Worm (Caenorhabditis elegans): ENCODE results near the gene ZK380.2.

The ZK380.2 gene

ce11 chrX:1655207-1655606, 23.9 kb downstream of the ZK380.2 start, which contains the start of gene tbx-32:
Gene tbx-32, plus strand, starts transcription at chrX:1655507.
- TF ChIP-seq M03D4.4 (tag; optimal IDR thresholded peaks at IDR 0.05) (no peak), cnd-1 (tag; optimal IDR thresholded peaks at IDR 0.05) (no peak), lsy-2 (tag; optimal IDR thresholded peaks at IDR 0.05) (no peak), nhr-28 (tag; optimal IDR thresholded peaks at IDR 0.05) (no peak), snpc-4 (tag; optimal IDR thresholded peaks at IDR 0.05) (no peak), flh-1 (GFP tag; optimal IDR thresholded peaks at IDR 0.05) (no peak), mep-1 (tag; optimal IDR thresholded peaks at IDR 0.05) (no peak), pha-4 (tag; optimal IDR thresholded peaks at IDR 0.05) (no peak), elt-3 (tag; optimal IDR thresholded peaks at IDR 0.05) (no peak), hlh-1 (tag; optimal IDR thresholded peaks at IDR 0.05) (no peak), elt-1 (tag; optimal IDR thresholded peaks at IDR 0.05; ENCODE audit: borderline replicate concordance, insufficient read depth) (no peak), nhr-76 (tag; optimal IDR thresholded peaks at IDR 0.05) (no peak), lin-13 (tag; optimal IDR thresholded peaks at IDR 0.05) (no peak), ceh-43 (GFP tag; optimal IDR thresholded peaks at IDR 0.05) (no peak), nhr-12 (tag; optimal IDR thresholded peaks at IDR 0.05) (no peak)

ce11 chrX:1664925-1665324, 33.7 kb downstream of the ZK380.2 start, which contains the start of gene R09H3.2:
Gene R09H3.2, minus strand, starts transcription at chrX:1665025.
- TF ChIP-seq pha-4 (tag; optimal IDR thresholded peaks at IDR 0.05): no peak
- TF ChIP-seq ceh-83 (GFP tag; optimal IDR thresholded peaks at IDR 0.05): no peak
- no peak for TF ChIP-seq zip-8 (tag; optimal IDR thresholded peaks at IDR 0.05)
- no peak for TF ChIP-seq elt-3 (tag; optimal IDR thresholded peaks at IDR 0.05)
- no peak for TF ChIP-seq unc-120 (tag; optimal IDR thresholded peaks at IDR 0.05; ENCODE audit: poor library complexity, severe bottlenecking)
- TF ChIP-seq nhr-28 (tag; optimal IDR thresholded peaks at IDR 0.05): no peak
- no peak for TF ChIP-seq mep-1 (tag; optimal IDR thresholded peaks at IDR 0.05)
- no peak for TF ChIP-seq ceh-43 (GFP tag; optimal IDR thresholded peaks at IDR 0.05)
- TF ChIP-seq ham-2 (GFP tag; optimal IDR thresholded peaks at IDR 0.05): no peak
- no peak for TF ChIP-seq nhr-76 (tag; optimal IDR thresholded peaks at IDR 0.05)
- TF ChIP-seq ces-1 (GFP tag; optimal IDR thresholded peaks at IDR 0.05): no peak
- no peak for TF ChIP-seq unc-39 (tag; optimal IDR thresholded peaks at IDR 0.05)
- TF ChIP-seq blmp-1 (tag; optimal IDR thresholded peaks at IDR 0.05): no peak
- TF ChIP-seq snpc-4 (tag; optimal IDR thresholded peaks at IDR 0.05): no peak
- no peak for TF ChIP-seq unc-62 (GFP tag; optimal IDR thresholded peaks at IDR 0.05)
- no peak for TF ChIP-seq mab-5 (tag; optimal IDR thresholded peaks at IDR 0.05)
- no peak for TF ChIP-seq hlh-1 (tag; optimal IDR thresholded peaks at IDR 0.05)
- TF ChIP-seq lin-32 (GFP tag; optimal IDR thresholded peaks at IDR 0.05): no peak

ce11 chrX:1667056-1667455, 35.8 kb downstream of the ZK380.2 start:
- no peak for TF ChIP-seq flh-1 (GFP tag; optimal IDR thresholded peaks at IDR 0.05)
- no peak for TF ChIP-seq blmp-1 (tag; optimal IDR thresholded peaks at IDR 0.05)
- TF ChIP-seq lin-13 (tag; optimal IDR thresholded peaks at IDR 0.05): no peak
- TF ChIP-seq elt-1 (tag; optimal IDR thresholded peaks at IDR 0.05; ENCODE audit: borderline replicate concordance, insufficient read depth): no peak
- no peak for TF ChIP-seq lsy-2 (tag; optimal IDR thresholded peaks at IDR 0.05)
- no peak for TF ChIP-seq bed-3 (GFP tag; optimal IDR thresholded peaks at IDR 0.05)
- TF ChIP-seq cnd-1 (tag; optimal IDR thresholded peaks at IDR 0.05): no peak
- no peak for TF ChIP-seq nhr-76 (tag; optimal IDR thresholded peaks at IDR 0.05)
- no peak for TF ChIP-seq sem-2 (GFP tag; optimal IDR thresholded peaks at IDR 0.05)
- TF ChIP-seq elt-3 (tag; optimal IDR thresholded peaks at IDR 0.05): no peak
- TF ChIP-seq hlh-1 (tag; optimal IDR thresholded peaks at IDR 0.05): no peak
- TF ChIP-seq nhr-28 (tag; optimal IDR thresholded peaks at IDR 0.05): no peak
- no peak for TF ChIP-seq M03D4.4 (tag; optimal IDR thresholded peaks at IDR 0.05)
- TF ChIP-seq zip-8 (tag; optimal IDR thresholded peaks at IDR 0.05): no peak
- no peak for TF ChIP-seq ham-2 (GFP tag; optimal IDR thresholded peaks at IDR 0.05)
- TF ChIP-seq sptf-1 (tag; optimal IDR thresholded peaks at IDR 0.05): no peak
- TF ChIP-seq tbx-8 (GFP tag; optimal IDR thresholded peaks at IDR 0.05): no peak
- TF ChIP-seq nhr-12 (tag; optimal IDR thresholded peaks at IDR 0.05): no peak
- TF ChIP-seq ztf-11 (tag; optimal IDR thresholded peaks at IDR 0.05): no peak

ce11 chrX:1668748-1669147, 37.5 kb downstream of the ZK380.2 start, which contains the start of gene R09H3.3:
Gene R09H3.3, minus strand, starts transcription at chrX:1668848.
- TF ChIP-seq lin-32 (GFP tag; optimal IDR thresholded peaks at IDR 0.05) (no peak), bed-3 (GFP tag; optimal IDR thresholded peaks at IDR 0.05) (no peak), blmp-1 (tag; optimal IDR thresholded peaks at IDR 0.05) (no peak), elt-1 (tag; optimal IDR thresholded peaks at IDR 0.05; ENCODE audit: borderline replicate concordance, insufficient read depth) (no peak), mab-5 (tag; optimal IDR thresholded peaks at IDR 0.05) (no peak)

- TF ChIP-seq flh-1 (GFP tag; optimal IDR thresholded peaks at IDR 0.05) (no peak), mep-1 (tag; optimal IDR thresholded peaks at IDR 0.05) (no peak), snpc-4 (tag; optimal IDR thresholded peaks at IDR 0.05) (no peak), nhr-237 (tag; optimal IDR thresholded peaks at IDR 0.05) (no peak), sem-2 (GFP tag; optimal IDR thresholded peaks at IDR 0.05) (no peak), nhr-2 (tag; optimal IDR thresholded peaks at IDR 0.05) (no peak), blmp-1 (tag; optimal IDR thresholded peaks at IDR 0.05) (no peak), cnd-1 (tag; optimal IDR thresholded peaks at IDR 0.05) (no peak), tbx-8 (GFP tag; optimal IDR thresholded peaks at IDR 0.05) (no peak), mls-2 (tag; optimal IDR thresholded peaks at IDR 0.05) (no peak), ceh-83 (GFP tag; optimal IDR thresholded peaks at IDR 0.05) (no peak), lsy-2 (tag; optimal IDR thresholded peaks at IDR 0.05) (no peak), ces-1 (GFP tag; optimal IDR thresholded peaks at IDR 0.05) (no peak), pha-4 (tag; optimal IDR thresholded peaks at IDR 0.05) (no peak), lin-13 (tag; optimal IDR thresholded peaks at IDR 0.05) (no peak), ham-2 (GFP tag; optimal IDR thresholded peaks at IDR 0.05) (no peak), mab-5 (tag; optimal IDR thresholded peaks at IDR 0.05) (no peak), M03D4.4 (tag; optimal IDR thresholded peaks at IDR 0.05) (no peak), nhr-76 (tag; optimal IDR thresholded peaks at IDR 0.05) (no peak)
These were observed 42.8 kb downstream of the ZK380.2 start, which contains the start of gene tbx-31 for ce11 chrX:1674056-1674455. Gene tbx-31, minus strand, starts transcription at chrX:1674156.

Data from whole organism, mixed stage, embryonic.